Fruit fly (Drosophila melanogaster) whole organism, embryonic: Measurements from ENCODE around the gene put.

Experiments
- ATbp ChIP-seq: fragments of 200-800 bp; sonication (Bioruptor generic); optimal IDR thresholded peaks from 2 replicates; lab custom pipeline; 2017; ENCODE audit warnings: missing biosample characterization, mild to moderate bottlenecking, missing genetic modification characterization, missing genetic modification reagents
- Blimp-1 ChIP-seq: fragments of 200-800 bp; sonication (Bioruptor generic); optimal IDR thresholded peaks from 3 replicates; lab custom pipeline; 2018; ENCODE audit warnings: missing biosample characterization, missing genetic modification characterization, mild to moderate bottlenecking, moderate library complexity, missing genetic modification reagents
- CG11504 ChIP-seq: fragments of 200-800 bp; sonication (Bioruptor generic); optimal IDR thresholded peaks from 3 replicates; lab custom pipeline; 2019; ENCODE audit warnings: missing biosample characterization, mild to moderate bottlenecking, missing genetic modification characterization, moderate library complexity
- CG12299 ChIP-seq: fragments of 200-800 bp; sonication (Bioruptor generic); optimal IDR thresholded peaks from 2 replicates; lab custom pipeline; 2018; ENCODE audit warnings: missing biosample characterization, mild to moderate bottlenecking, missing genetic modification characterization
- CG12391 ChIP-seq: fragments of 200-800 bp; sonication (Bioruptor generic); optimal IDR thresholded peaks from 3 replicates; lab custom pipeline; 2018; ENCODE audit warnings: missing biosample characterization, mild to moderate bottlenecking, missing genetic modification characterization, moderate library complexity
- CG13424 ChIP-seq: fragments of 200-800 bp; sonication (Bioruptor generic); optimal IDR thresholded peaks from 2 replicates; lab custom pipeline; 2019; ENCODE audit warnings: missing biosample characterization, mild to moderate bottlenecking, missing genetic modification characterization, moderate library complexity
- CG17361 ChIP-seq: fragments of 200-800 bp; sonication (Bioruptor generic); IDR thresholded peaks from 3 replicates; pipeline ENCODE4 v1.3.6; 2022; ENCODE audit warnings: missing biosample characterization, missing genetic modification characterization
- CG18262 ChIP-seq: fragments of 200-800 bp; optimal IDR thresholded peaks from 3 replicates; lab custom pipeline; 2019; ENCODE audit warnings: missing biosample characterization, mild to moderate bottlenecking, missing genetic modification characterization, moderate library complexity
- CG2678 ChIP-seq: fragments of 200-800 bp; sonication (Bioruptor generic); optimal IDR thresholded peaks from 3 replicates; lab custom pipeline; 2019; ENCODE audit warnings: missing biosample characterization, mild to moderate bottlenecking, missing genetic modification characterization, moderate library complexity
- CG2712 ChIP-seq: fragments of 200-800 bp; optimal IDR thresholded peaks from 3 replicates; lab custom pipeline; 2019; ENCODE audit warnings: missing biosample characterization, mild to moderate bottlenecking, missing genetic modification characterization, moderate library complexity
- CG30403 ChIP-seq: fragments of 200-800 bp; sonication (Bioruptor generic); optimal IDR thresholded peaks from 3 replicates; lab custom pipeline; 2016; ENCODE audit warnings: missing biosample characterization, missing genetic modification characterization
- CG31441 ChIP-seq: fragments of 200-800 bp; sonication (Bioruptor generic); IDR thresholded peaks from 2 replicates; pipeline ENCODE4 v1.3.6; 2022; ENCODE audit warnings: missing biosample characterization, missing genetic modification characterization
- CG32772 ChIP-seq: fragments of 200-800 bp; sonication (Bioruptor generic); IDR thresholded peaks from 2 replicates; pipeline ENCODE4 v1.3.6; 2022; ENCODE audit warnings: missing biosample characterization, missing genetic modification characterization
- CG34376 ChIP-seq: fragments of 200-800 bp; sonication (Bioruptor generic); optimal IDR thresholded peaks from 2 replicates; lab custom pipeline; 2018; ENCODE audit warnings: missing biosample characterization, mild to moderate bottlenecking, missing genetic modification characterization
- CG3847 ChIP-seq: fragments of 200-800 bp; sonication (Bioruptor generic); IDR thresholded peaks from 2 replicates; pipeline ENCODE4 v1.3.6; 2022; ENCODE audit warnings: missing biosample characterization, missing genetic modification characterization
- CG6689 ChIP-seq: fragments of 200-800 bp; sonication (Bioruptor generic); IDR thresholded peaks from 2 replicates; pipeline ENCODE4 v1.3.6; 2022; ENCODE audit warnings: missing biosample characterization, missing genetic modification characterization
- CG7839 ChIP-seq: fragments of 200-800 bp; sonication (Bioruptor generic); optimal IDR thresholded peaks from 3 replicates; lab custom pipeline; 2018; ENCODE audit warnings: missing biosample characterization, mild to moderate bottlenecking, missing genetic modification characterization, moderate library complexity
- CoRest ChIP-seq: fragments of 200-800 bp; sonication (Bioruptor generic); optimal IDR thresholded peaks from 3 replicates; lab custom pipeline; 2018; ENCODE audit warnings: missing biosample characterization, mild to moderate bottlenecking, missing genetic modification characterization, moderate library complexity
- Dfd ChIP-seq, 2 experiments: fragments of >200 bp; optimal IDR thresholded peaks; 2 replicates each; lab custom pipeline; 2017; ENCODE audit warnings: missing biosample characterization in 2 of 2, missing genetic modification characterization in 2 of 2
- Eip74EF ChIP-seq, 2 experiments: fragments of 200-800 bp in 1 of 2; fragments of >200 bp in 1 of 2; sonication (Bioruptor generic) in 1 of 2; optimal IDR thresholded peaks; 2 replicates each; lab custom pipeline; 2017 to 2019; ENCODE audit warnings: missing biosample characterization in 2 of 2, missing genetic modification characterization in 2 of 2, mild to moderate bottlenecking in 1 of 2, moderate library complexity in 1 of 2
- H15 ChIP-seq: fragments of 200-800 bp; sonication (Bioruptor generic); IDR thresholded peaks from 3 replicates; pipeline ENCODE4 v1.3.6; 2022; ENCODE audit warnings: missing biosample characterization, missing genetic modification characterization
- HHEX ChIP-seq: fragments of 200-800 bp; sonication (Bioruptor generic); optimal IDR thresholded peaks from 3 replicates; lab custom pipeline; 2017; ENCODE audit warnings: missing biosample characterization, mild to moderate bottlenecking, missing genetic modification characterization, missing genetic modification reagents
- Lpt ChIP-seq: fragments of >200 bp; optimal IDR thresholded peaks from 2 replicates; lab custom pipeline; 2018; ENCODE audit warnings: missing biosample characterization, missing genetic modification characterization
- MTF-1 ChIP-seq: fragments of 200-800 bp; sonication (Bioruptor generic); optimal IDR thresholded peaks from 2 replicates; lab custom pipeline; 2018; ENCODE audit warnings: missing biosample characterization, mild to moderate bottlenecking, missing genetic modification characterization, borderline replicate concordance
- Meics ChIP-seq: fragments of 200-800 bp; sonication (Bioruptor generic); optimal IDR thresholded peaks from 2 replicates; lab custom pipeline; 2017; ENCODE audit warnings: missing biosample characterization, mild to moderate bottlenecking, missing genetic modification characterization
- Sox102F ChIP-seq: fragments of 200-800 bp; sonication (Bioruptor generic); optimal IDR thresholded peaks from 2 replicates; lab custom pipeline; 2018; ENCODE audit warnings: missing biosample characterization, mild to moderate bottlenecking, missing genetic modification characterization, moderate library complexity
- Ssrp ChIP-seq: fragments of 200-800 bp; sonication (Bioruptor generic); optimal IDR thresholded peaks from 2 replicates; lab custom pipeline; 2018; ENCODE audit warnings: missing biosample characterization, mild to moderate bottlenecking, missing genetic modification characterization, moderate library complexity
- bsh ChIP-seq, 2 experiments: fragments of 200-800 bp; sonication (Bioruptor generic); optimal IDR thresholded peaks; 2 replicates each; lab custom pipeline; 2017 to 2018; ENCODE audit warnings: mild to moderate bottlenecking in 2 of 2, missing biosample characterization in 2 of 2, missing genetic modification characterization in 2 of 2, moderate library complexity in 1 of 2
- cato ChIP-seq: fragments of 200-800 bp; sonication (Bioruptor generic); optimal IDR thresholded peaks from 2 replicates; lab custom pipeline; 2016; ENCODE audit warnings: missing biosample characterization, missing genetic modification characterization, borderline replicate concordance
- cg ChIP-seq: fragments of 200-800 bp; sonication (Bioruptor generic); optimal IDR thresholded peaks from 3 replicates; lab custom pipeline; 2019; ENCODE audit warnings: missing biosample characterization, mild to moderate bottlenecking, missing genetic modification characterization, moderate library complexity
- ci ChIP-seq: fragments of 200-800 bp; sonication (Bioruptor generic); IDR thresholded peaks from 3 replicates; pipeline ENCODE4 v1.3.6; 2022; ENCODE audit warnings: missing biosample characterization, missing genetic modification characterization
- dpn ChIP-seq, 2 experiments: fragments of 200-800 bp; sonication (Bioruptor generic); optimal IDR thresholded peaks; 3 replicates each; lab custom pipeline; 2016; ENCODE audit warnings: missing biosample characterization in 2 of 2, missing genetic modification characterization in 2 of 2
- dysf ChIP-seq: fragments of 200-800 bp; sonication (Bioruptor generic); IDR thresholded peaks from 3 replicates; pipeline ENCODE4 v1.3.6; 2022; ENCODE audit warnings: missing biosample characterization, missing genetic modification characterization
- ftz-f1 ChIP-seq: fragments of 200-800 bp; sonication (Bioruptor generic); optimal IDR thresholded peaks from 2 replicates; lab custom pipeline; 2016; ENCODE audit warnings: missing biosample characterization, missing genetic modification characterization
- gcm ChIP-seq: fragments of 200-800 bp; sonication (Bioruptor generic); optimal IDR thresholded peaks from 2 replicates; lab custom pipeline; 2019; ENCODE audit warnings: missing biosample characterization, mild to moderate bottlenecking, missing genetic modification characterization, moderate library complexity
- gem ChIP-seq: fragments of 200-800 bp; sonication (Bioruptor generic); optimal IDR thresholded peaks from 2 replicates; lab custom pipeline; 2019; ENCODE audit warnings: missing biosample characterization, mild to moderate bottlenecking, missing genetic modification characterization, moderate library complexity
- grau ChIP-seq: fragments of 200-800 bp; optimal IDR thresholded peaks from 3 replicates; lab custom pipeline; 2019; ENCODE audit warnings: missing biosample characterization, mild to moderate bottlenecking, missing genetic modification characterization, moderate library complexity
- hb ChIP-seq: fragments of 200-800 bp; sonication (Bioruptor generic); IDR thresholded peaks from 3 replicates; pipeline ENCODE4 v1.3.6; 2022; ENCODE audit warnings: missing biosample characterization, missing genetic modification characterization; ENCODE audit not compliant: partially characterized antibody
- jigr1 ChIP-seq: fragments of 200-800 bp; sonication (Bioruptor generic); IDR thresholded peaks from 3 replicates; pipeline ENCODE4 v1.3.6; 2022; ENCODE audit warnings: missing biosample characterization, missing genetic modification characterization
- lab ChIP-seq: fragments of 200-800 bp; sonication (Bioruptor generic); optimal IDR thresholded peaks from 3 replicates; lab custom pipeline; 2017; ENCODE audit warnings: missing biosample characterization, missing genetic modification characterization, mild to moderate bottlenecking, moderate library complexity, missing genetic modification reagents
- mld ChIP-seq: fragments of 200-800 bp; sonication (Bioruptor generic); IDR thresholded peaks from 3 replicates; pipeline ENCODE4 v1.3.6; 2022; ENCODE audit warnings: missing biosample characterization, missing genetic modification characterization; ENCODE audit not compliant: partially characterized antibody
- nmo ChIP-seq: fragments of 200-800 bp; sonication (Bioruptor generic); optimal IDR thresholded peaks from 2 replicates; lab custom pipeline; 2018; ENCODE audit warnings: missing biosample characterization, mild to moderate bottlenecking, missing genetic modification characterization, moderate library complexity
- odd ChIP-seq: fragments of 200-800 bp; sonication (Bioruptor generic); optimal IDR thresholded peaks from 2 replicates; lab custom pipeline; 2017; ENCODE audit warnings: missing biosample characterization, mild to moderate bottlenecking, missing genetic modification characterization
- rib ChIP-seq: fragments of 200-800 bp; sonication (Bioruptor generic); IDR thresholded peaks from 2 replicates; pipeline ENCODE4 v1.3.6; 2022; ENCODE audit warnings: missing biosample characterization, missing genetic modification characterization
- row ChIP-seq: fragments of 200-800 bp; sonication (Bioruptor generic); IDR thresholded peaks from 3 replicates; pipeline ENCODE4 v1.3.6; 2022; ENCODE audit warnings: missing biosample characterization, missing genetic modification characterization
- sisA ChIP-seq: fragments of 200-800 bp; sonication (Bioruptor generic); IDR thresholded peaks from 2 replicates; pipeline ENCODE4 v1.3.6; 2022; ENCODE audit warnings: missing biosample characterization, missing genetic modification characterization
- tgo ChIP-seq: fragments of 200-800 bp; sonication (Bioruptor generic); IDR thresholded peaks from 3 replicates; pipeline ENCODE4 v1.3.6; 2022; ENCODE audit warnings: missing biosample characterization, missing genetic modification characterization

The put gene

dm6 chr3R:14577803-14578493 lies 47.6 kb downstream of the put start:
- TF ChIP-seq CG3847 (GFP tag; lab: Robert Waterston, UW) (0 out of 2 replicates have a peak, but pooled peaks have one; percentile 6), CG13424 (tag; lab: Kevin White, UChicago) (peak; percentile 35), CG17361 (peak; percentile 47; the same call in 2 of the 3 replicates), hb (GFP tag; lab: Robert Waterston, UW) (no peak), nmo (peak; percentile 46), H15 (0 out of 3 replicates have a peak, but pooled peaks have one; percentile 9), cato (GFP tag; lab: Kevin White, UChicago) (no peak), ATbp (GFP tag; lab: Kevin White, UChicago) (peak; percentile 22), CG18262 (peak; percentile 44), CG11504 (tag; lab: Kevin White, UChicago) (peak; percentile 45), jigr1 (0 out of 3 replicates have a peak, but pooled peaks have one; percentile 42), bsh (GFP tag; optimal IDR thresholded peaks at IDR 0.05; lab: Kevin White, UChicago) (peak in 1 of 2 experiments; percentile 30), HHEX (no peak), tgo (0 out of 3 replicates have a peak, but pooled peaks have one; percentile 17), Dfd (GFP tag; optimal IDR thresholded peaks at IDR 0.05; lab: Kevin White, UChicago) (peak in 1 of 2 experiments; percentile 54), ftz-f1 (GFP tag; lab: Kevin White, UChicago) (no peak), CG30403 (GFP tag; lab: Kevin White, UChicago) (peak; percentile 3), Meics (GFP tag; lab: Kevin White, UChicago) (peak; percentile 5), Lpt (GFP tag; lab: Kevin White, UChicago) (no peak), MTF-1 (GFP tag; lab: Kevin White, UChicago) (no peak), CG34376 (no peak), lab (peak; percentile 5), rib (GFP tag; lab: Robert Waterston, UW) (no peak), mld (GFP tag; lab: Robert Waterston, UW) (0 out of 3 replicates have a peak, but pooled peaks have one; percentile 34), ci (GFP tag; lab: Robert Waterston, UW) (0 out of 3 replicates have a peak, but pooled peaks have one; percentile 26), gcm (GFP tag; lab: Kevin White, UChicago) (peak; percentile 18), gem (tag; lab: Kevin White, UChicago) (peak; percentile 63), CG7839 (tag; lab: Kevin White, UChicago) (peak; percentile 30), CG2712 (tag; lab: Kevin White, UChicago) (peak; percentile 41), Sox102F (GFP tag; lab: Kevin White, UChicago) (peak; percentile 57), CoRest (tag; lab: Kevin White, UChicago) (peak; percentile 41), dpn (GFP tag; optimal IDR thresholded peaks at IDR 0.05; lab: Kevin White, UChicago) (peak in 1 of 2 experiments; percentile 3), CG12299 (no peak), CG31441 (GFP tag; lab: Robert Waterston, UW) (peak; percentile 46; the same call in 1 of the 2 replicates), Eip74EF (GFP tag; optimal IDR thresholded peaks at IDR 0.05; lab: Kevin White, UChicago) (peak in 1 of 2 experiments; percentile 18), Blimp-1 (GFP tag; lab: Kevin White, UChicago) (peak; percentile 30), CG6689 (GFP tag; lab: Robert Waterston, UW) (peak; percentile 39; the same call in 1 of the 2 replicates), sisA (no peak), odd (GFP tag; lab: Kevin White, UChicago) (peak; percentile 18), CG2678 (tag; lab: Kevin White, UChicago) (peak; percentile 50), dysf (GFP tag; lab: Robert Waterston, UW) (0 out of 3 replicates have a peak, but pooled peaks have one; percentile 31), CG12391 (tag; lab: Kevin White, UChicago) (peak; percentile 37), Ssrp (tag; lab: Kevin White, UChicago) (peak; percentile 11), grau (peak; percentile 44), CG32772 (GFP tag; lab: Robert Waterston, UW) (0 out of 2 replicates have a peak, but pooled peaks have one; percentile 27), row (peak; percentile 28; the same call in 2 of the 3 replicates), cg (GFP tag; lab: Kevin White, UChicago) (peak; percentile 38)
